Fruit fly (Drosophila melanogaster): Measurements from ENCODE around the gene bcn92.

bcn92 gene

DNA sequence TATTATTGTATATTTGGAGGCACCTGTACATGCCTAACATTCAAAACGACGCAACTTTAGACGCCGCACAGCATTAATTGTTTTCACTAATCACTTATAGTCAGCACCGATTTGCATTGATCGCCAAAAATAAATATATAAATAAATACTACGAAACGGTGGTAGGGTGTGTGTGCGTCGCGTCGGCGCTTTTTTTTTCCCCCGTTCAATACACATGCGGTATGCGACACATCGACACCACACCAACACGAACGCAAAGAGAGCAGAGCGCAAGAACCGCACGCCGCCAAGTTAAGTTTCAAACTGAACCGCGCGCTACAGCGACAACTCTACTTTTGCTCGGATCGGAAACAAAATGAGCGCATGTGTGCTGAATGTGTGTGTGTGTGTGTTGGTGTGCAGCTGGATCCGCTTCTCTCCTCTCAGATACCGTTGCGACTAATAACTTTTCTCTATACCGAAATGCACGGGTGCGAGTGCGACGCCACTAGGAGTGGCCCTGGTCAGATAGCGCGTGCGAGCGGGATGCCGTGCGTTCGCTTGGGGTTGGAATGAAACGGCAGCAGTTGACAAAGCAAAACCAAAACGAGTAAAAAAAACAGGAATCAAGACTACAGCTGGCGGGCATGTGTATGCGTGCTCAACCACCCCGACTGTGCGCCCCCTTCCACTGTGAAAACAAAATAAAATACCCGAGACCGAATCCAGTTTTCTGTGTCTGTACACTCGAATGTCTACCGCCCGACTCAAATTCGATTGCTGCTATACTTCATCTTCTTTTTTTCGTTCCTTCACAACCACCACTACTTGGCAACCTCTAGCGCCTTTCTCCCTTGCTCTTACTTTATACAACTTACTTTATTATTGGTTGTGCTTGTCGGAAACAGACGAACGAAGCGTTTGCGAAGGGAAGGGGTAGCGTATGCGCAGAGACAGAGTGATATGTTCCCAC, 26.2 kb downstream of the bcn92 start, which contains the start of gene ph-d (continued):
- TF ChIP-seq CG9797 (GFP tag; optimal IDR thresholded peaks at IDR 0.05): no peak
- TF ChIP-seq ci (GFP tag; IDR thresholded peaks at IDR 0.05): peak; percentile 62; the same call in 1 of the 3 replicates
- TF ChIP-seq Med (GFP tag): peak; percentile 81
- TF ChIP-seq Drgx (GFP tag; IDR thresholded peaks at IDR 0.05): peak; percentile 91

DNA sequence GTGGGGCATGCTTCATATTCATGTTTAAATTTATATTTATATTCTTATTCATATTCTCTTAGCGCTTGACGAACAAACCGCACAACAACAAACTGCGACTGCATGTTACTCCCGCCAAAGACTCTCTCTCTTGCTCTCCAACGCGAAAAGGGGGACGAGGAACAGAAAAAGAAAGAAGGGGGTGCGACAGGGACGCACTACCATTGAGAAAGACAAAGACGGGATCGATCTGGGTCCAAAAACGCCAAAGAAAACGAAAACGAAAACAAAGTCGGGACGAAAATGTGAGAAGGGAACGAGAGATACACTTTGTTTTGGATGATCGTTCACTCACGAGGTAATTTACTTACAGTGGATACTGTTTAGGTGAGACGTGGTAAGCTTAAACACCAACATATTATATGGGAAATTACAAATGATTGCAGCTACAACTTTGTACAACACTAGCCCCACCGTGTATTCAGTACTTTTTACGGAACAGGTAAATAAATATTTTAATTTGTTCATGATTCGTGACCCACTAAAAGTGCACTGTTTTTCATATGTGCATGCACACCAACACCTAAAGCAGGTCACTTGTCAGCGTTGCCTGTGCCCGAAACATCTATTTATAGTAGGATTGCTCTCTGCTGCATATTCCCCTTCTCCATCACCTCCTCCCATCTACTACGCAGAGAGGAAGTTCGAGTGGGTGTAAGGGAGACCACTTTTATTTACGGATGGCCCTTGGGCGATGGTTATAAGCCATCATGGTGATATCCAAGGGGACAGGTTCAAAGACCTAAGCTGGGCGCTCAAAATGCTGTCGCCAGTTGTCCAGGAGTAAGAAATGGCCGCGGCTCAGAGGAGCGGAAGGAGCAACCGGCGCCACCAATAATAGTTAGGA, 27.5 kb downstream of the bcn92 start:
- TF ChIP-seq mam (GFP tag; optimal IDR thresholded peaks at IDR 0.05): no peak
- no peak for TF ChIP-seq sr (GFP tag; IDR thresholded peaks at IDR 0.05)
- TF ChIP-seq caup (GFP tag; optimal IDR thresholded peaks at IDR 0.05; ENCODE audit: severe bottlenecking): no peak
- no peak for TF ChIP-seq Hand (GFP tag; optimal IDR thresholded peaks at IDR 0.05)
- peak in 1 of 2 experiments; percentile 48 for TF ChIP-seq dpn (GFP tag; optimal IDR thresholded peaks at IDR 0.05)
- TF ChIP-seq gro (GFP tag; optimal IDR thresholded peaks at IDR 0.05): no peak
- peak in 1 of 3 experiments; percentile 36 for TF ChIP-seq Stat92E (GFP tag; optimal IDR thresholded peaks at IDR 0.05)
- TF ChIP-seq ems (GFP tag; optimal IDR thresholded peaks at IDR 0.05): no peak
- no peak for TF ChIP-seq pan (optimal IDR thresholded peaks at IDR 0.05)
- peak in 1 of 2 experiments; percentile 31 for TF ChIP-seq pan (GFP tag; optimal IDR thresholded peaks at IDR 0.05 in 1 of 2, IDR thresholded peaks at IDR 0.05 in 1 of 2)
- no peak for TF ChIP-seq vnd (GFP tag; IDR thresholded peaks at IDR 0.05; ENCODE audit: partially characterized antibody)
- no peak for TF ChIP-seq Dfd (GFP tag; optimal IDR thresholded peaks at IDR 0.05)
- TF ChIP-seq CG13287 (GFP tag; IDR thresholded peaks at IDR 0.05; ENCODE audit: partially characterized antibody): no peak
- TF ChIP-seq ERR (GFP tag; optimal IDR thresholded peaks at IDR 0.05): no peak
- TF ChIP-seq CG16863 (GFP tag; optimal IDR thresholded peaks at IDR 0.05): peak; percentile 22
- TF ChIP-seq otp (GFP tag; IDR thresholded peaks at IDR 0.05): no peak
- no peak for TF ChIP-seq yki (optimal IDR thresholded peaks at IDR 0.05)
- TF ChIP-seq btn (GFP tag; optimal IDR thresholded peaks at IDR 0.05): no peak
- TF ChIP-seq Meics (GFP tag; optimal IDR thresholded peaks at IDR 0.05): peak; percentile 12
- peak; percentile 53 for TF ChIP-seq CG7839 (tag; optimal IDR thresholded peaks at IDR 0.05)
- TF ChIP-seq CG12104 (GFP tag; optimal IDR thresholded peaks at IDR 0.05): no peak
- TF ChIP-seq crol (GFP tag; IDR thresholded peaks at IDR 0.05): no peak; the same call in 1 of the 2 replicates
- peak; percentile 31 for TF ChIP-seq CG10209 (GFP tag; optimal IDR thresholded peaks at IDR 0.05)
- no peak for TF ChIP-seq ham (GFP tag; IDR thresholded peaks at IDR 0.05)
- no peak for TF ChIP-seq CrebB (tag; optimal IDR thresholded peaks at IDR 0.05)
- peak; percentile 23 to 61 for TF ChIP-seq bsh (GFP tag; optimal IDR thresholded peaks at IDR 0.05)
- peak; percentile 10 for TF ChIP-seq CG9817 (tag; optimal IDR thresholded peaks at IDR 0.05)
- TF ChIP-seq tap (tag; optimal IDR thresholded peaks at IDR 0.05): no peak
- peak; percentile 72 for TF ChIP-seq CG1832 (GFP tag; optimal IDR thresholded peaks at IDR 0.05)
- peak; percentile 16 for TF ChIP-seq CG33557 (GFP tag; optimal IDR thresholded peaks at IDR 0.05)
- no peak for TF ChIP-seq Six4 (GFP tag; optimal IDR thresholded peaks at IDR 0.05)
- TF ChIP-seq H2.0 (GFP tag; IDR thresholded peaks at IDR 0.05): peak; percentile 42; the same call in 1 of the 2 replicates
- TF ChIP-seq her (GFP tag; optimal IDR thresholded peaks at IDR 0.05): no peak
- TF ChIP-seq sd (tag; optimal IDR thresholded peaks at IDR 0.05): no peak
- TF ChIP-seq Nf-YC (tag; optimal IDR thresholded peaks at IDR 0.05): no peak
- peak; percentile 35 for TF ChIP-seq CG12219 (GFP tag; optimal IDR thresholded peaks at IDR 0.05)
- no peak for TF ChIP-seq CG12071 (GFP tag; optimal IDR thresholded peaks at IDR 0.05)
- TF ChIP-seq CG7271 (tag; optimal IDR thresholded peaks at IDR 0.05): no peak
- TF ChIP-seq phol (tag; optimal IDR thresholded peaks at IDR 0.05): peak; percentile 58
- peak; percentile 32 for TF ChIP-seq CG14710 (tag; optimal IDR thresholded peaks at IDR 0.05)
- TF ChIP-seq Taf1 (GFP tag; IDR thresholded peaks at IDR 0.05): no peak

Measured in whole organism, embryonic.